Worm (Caenorhabditis elegans): Measurements from ENCODE around the gene K01D12.8.
A peak's percentile ranks its signal among the peaks of the same experiment; 100 is the strongest.

Gene K01D12.8

ce11 chrV:12414362-12414761, 11.9 kb downstream of the K01D12.8 start:
- TF ChIP-seq nhr-80 (tag; optimal IDR thresholded peaks at IDR 0.05) (peak; percentile 0), madf-10 (tag; optimal IDR thresholded peaks at IDR 0.05) (no peak)

- peak; percentile 73 for TF ChIP-seq nhr-80 (tag; optimal IDR thresholded peaks at IDR 0.05)
- TF ChIP-seq cebp-1 (GFP tag; IDR thresholded peaks at IDR 0.05), result peak; percentile 47; the same call in 1 of the 2 replicates
- TF ChIP-seq cebp-1 (tag; optimal IDR thresholded peaks at IDR 0.05), result no peak
- TF ChIP-seq egrh-3 (GFP tag; IDR thresholded peaks at IDR 0.05), result no peak
Measured at ce11 chrV:12415656-12416055, 13.2 kb downstream of the K01D12.8 start, which contains the start of gene cdr-2. cdr-2 (minus strand) TSS chrV:12415709.

ce11 chrV:12417277-12417676, 14.8 kb downstream of the K01D12.8 start, which contains the start of gene cdr-3:
cdr-3 (minus strand) TSS chrV:12417377.
- TF ChIP-seq mel-28 (tag; optimal IDR thresholded peaks at IDR 0.05; ENCODE audit: borderline replicate concordance), result no peak
- no peak for TF ChIP-seq ztf-22 (GFP tag; optimal IDR thresholded peaks at IDR 0.05)
- no peak for TF ChIP-seq pbrm-1 (GFP tag; IDR thresholded peaks at IDR 0.05)
- TF ChIP-seq snpc-4 (GFP tag; optimal IDR thresholded peaks at IDR 0.05), result no peak
- no peak for TF ChIP-seq snpc-4 (tag; optimal IDR thresholded peaks at IDR 0.05)
- TF ChIP-seq rpc-1 (optimal IDR thresholded peaks at IDR 0.05), result no peak
- TF ChIP-seq rpc-1 (tag; optimal IDR thresholded peaks at IDR 0.05), result no peak
- TF ChIP-seq attf-3 (GFP tag; conservative IDR thresholded peaks at IDR 0.05), result no peak
- TF ChIP-seq attf-5 (GFP tag; optimal IDR thresholded peaks at IDR 0.05), result no peak
- no peak for TF ChIP-seq B0336.3 (GFP tag; IDR thresholded peaks at IDR 0.05)
- no peak for TF ChIP-seq B0261.1 (tag; optimal IDR thresholded peaks at IDR 0.05)
- no peak for TF ChIP-seq let-526 (GFP tag; IDR thresholded peaks at IDR 0.05)

- TF ChIP-seq ceh-100 (GFP tag; IDR thresholded peaks at IDR 0.05), result no peak
- TF ChIP-seq Y79H2A.3 (GFP tag; conservative IDR thresholded peaks at IDR 0.05), result no peak
- no peak for TF ChIP-seq ztf-22 (GFP tag; optimal IDR thresholded peaks at IDR 0.05)
- TF ChIP-seq attf-5 (GFP tag; optimal IDR thresholded peaks at IDR 0.05), result no peak
- no peak for TF ChIP-seq nhr-90 (tag; optimal IDR thresholded peaks at IDR 0.05)
- no peak for TF ChIP-seq F22D6.2 (tag; optimal IDR thresholded peaks at IDR 0.05)
- no peak for TF ChIP-seq die-1 (tag; optimal IDR thresholded peaks at IDR 0.05)
- TF ChIP-seq F10E7.11 (tag; optimal IDR thresholded peaks at IDR 0.05), result no peak
- no peak for TF ChIP-seq nhr-179 (tag; optimal IDR thresholded peaks at IDR 0.05)
- no peak for TF ChIP-seq mcd-1 (GFP tag; IDR thresholded peaks at IDR 0.05)
- TF ChIP-seq hmg-1.2 (GFP tag; IDR thresholded peaks at IDR 0.05), result no peak
Measured at ce11 chrV:12418292-12418691, 15.8 kb downstream of the K01D12.8 start, which contains the start of gene C54D10.3. C54D10.3 (plus strand) TSS chrV:12418592.

ce11 chrV:12420843-12421242, 18.4 kb downstream of the K01D12.8 start, which contains the start of gene C54D10.4:
C54D10.4 (minus strand) TSS chrV:12420943.
- TF ChIP-seq ztf-22 (GFP tag; optimal IDR thresholded peaks at IDR 0.05), result no peak
- no peak for TF ChIP-seq rec-8 (tag; optimal IDR thresholded peaks at IDR 0.05)
- no peak for TF ChIP-seq K11D2.4 (GFP tag; IDR thresholded peaks at IDR 0.05)
- TF ChIP-seq Y53G8AR.9 (GFP tag; conservative IDR thresholded peaks at IDR 0.05), result no peak
- TF ChIP-seq zim-3 (tag; optimal IDR thresholded peaks at IDR 0.05), result no peak
- no peak for TF ChIP-seq bed-2 (GFP tag; IDR thresholded peaks at IDR 0.05)
- TF ChIP-seq Y56A3A.18 (GFP tag; IDR thresholded peaks at IDR 0.05), result no peak
- no peak for TF ChIP-seq Y53F4B.3 (GFP tag; IDR thresholded peaks at IDR 0.05)
- no peak for TF ChIP-seq ztf-25 (GFP tag; IDR thresholded peaks at IDR 0.05)
- TF ChIP-seq C06A6.2 (GFP tag; conservative IDR thresholded peaks at IDR 0.05), result no peak
- TF ChIP-seq ccch-3 (GFP tag; optimal IDR thresholded peaks at IDR 0.05), result no peak
- TF ChIP-seq T07F8.4 (tag; optimal IDR thresholded peaks at IDR 0.05), result no peak

Measured in whole organism, young adult.